Worm (Caenorhabditis elegans) whole organism, L1 larva: Measurements from ENCODE around the gene cyp-14A4.

Experiments
- fos-1 ChIP-seq: fragments of 150-350 bp; optimal IDR thresholded peaks from 2 replicates; lab custom pipeline; 2014; ENCODE audit warnings: missing biosample characterization, missing genetic modification characterization
- sox-4 ChIP-seq: sonication (generic microtip); optimal IDR thresholded peaks from 2 replicates; lab custom pipeline; 2016; ENCODE audit warnings: missing genetic modification characterization, missing compliant biosample characterization

DNA sequence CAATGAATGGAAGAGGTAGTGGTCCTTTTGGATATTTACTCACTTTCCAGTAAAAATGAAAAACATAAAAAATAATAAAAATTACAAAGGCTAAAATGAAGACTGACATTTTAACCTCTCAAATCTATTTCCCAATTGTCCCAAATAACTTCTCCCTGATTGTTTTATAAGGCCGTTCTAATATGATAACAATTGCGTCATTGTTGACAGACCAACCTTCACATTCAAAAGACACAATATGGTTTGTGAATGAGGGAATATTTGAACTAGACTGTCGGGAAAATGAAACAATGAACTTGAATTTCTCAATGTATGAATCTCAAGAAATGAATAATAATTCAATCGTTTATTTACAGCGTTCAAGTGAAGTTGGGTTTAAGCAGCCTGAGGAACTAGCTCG is 16.8 kb downstream of the cyp-14A4 start, which contains the start of gene cyp-14A1:
- no peak for TF ChIP-seq sox-4 (tag; lab: Kevin White, UChicago)
- no peak for TF ChIP-seq fos-1
